Worm (Caenorhabditis elegans) whole organism, midembryonic: ENCODE results near the gene T21B10.4.

Source experiments
- cog-1 ChIP-seq: sonication (generic microtip); optimal IDR thresholded peaks from 2 replicates; lab custom pipeline; 2016; ENCODE audit warnings: missing genetic modification characterization, missing compliant biosample characterization
- flt-1 ChIP-seq: fragments of 200-800 bp; sonication (Bioruptor generic); IDR thresholded peaks from 2 replicates; pipeline ENCODE4 v1.3.6; 2022; ENCODE audit warnings: missing genetic modification characterization, missing compliant biosample characterization
- med-1 ChIP-seq: sonication (generic microtip); optimal IDR thresholded peaks from 2 replicates; lab custom pipeline; 2017; ENCODE audit warnings: missing genetic modification characterization, mild to moderate bottlenecking, missing compliant biosample characterization, antibody characterized with exemption, missing genetic modification reagents; ENCODE audit not compliant: insufficient read depth
- ref-1 ChIP-seq: fragments of 200-800 bp; sonication (Bioruptor generic); conservative IDR thresholded peaks from 2 replicates; pipeline ENCODE4 v1.3.6; 2022; ENCODE audit warnings: missing genetic modification reagents, missing genetic modification characterization, missing compliant biosample characterization
- tab-1 ChIP-seq: fragments of 200-800 bp; sonication (Bioruptor generic); IDR thresholded peaks from 2 replicates; pipeline ENCODE4 v1.3.6; 2022; ENCODE audit warnings: missing genetic modification characterization, missing compliant biosample characterization

ce11 chrII:8959081-8959480 is 18.4 kb downstream of the T21B10.4 start:
- TF ChIP-seq tab-1 (GFP tag; lab: Robert Waterston, UW) (no peak), flt-1 (no peak), ref-1 (GFP tag; lab: Robert Waterston, UW) (no peak), cog-1 (tag; lab: Kevin White, UChicago) (no peak), med-1 (no peak)
